Worm (Caenorhabditis elegans): ENCODE measurements around the gene rad-51.
"Not testable (repeated sequence)": the region's sequence is repeated elsewhere in the genome, so short reads cannot be mapped to it uniquely, and the experiment has no call there.

rad-51 gene

DNA sequence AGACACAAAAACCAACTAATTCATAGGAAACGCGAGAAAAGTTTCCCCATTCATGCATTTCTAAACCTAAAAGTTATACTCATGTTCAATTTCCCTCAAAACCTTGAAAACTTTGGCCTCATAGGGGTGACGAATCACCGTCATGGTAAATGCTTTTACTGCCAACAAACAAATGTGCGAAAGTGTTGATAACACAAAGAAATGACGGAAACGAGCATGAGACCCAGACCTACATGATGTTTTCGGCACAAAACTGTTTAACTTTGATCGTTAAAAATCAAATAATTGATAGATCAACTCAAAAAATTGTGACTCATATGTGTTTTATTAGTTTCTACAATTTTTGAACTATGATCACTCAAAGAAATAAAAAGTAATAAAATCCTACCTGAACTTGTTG, 47.8 kb upstream of the rad-51 start (continued):
- no peak for TF ChIP-seq aha-1 (tag; optimal IDR thresholded peaks at IDR 0.05)
- no peak for TF ChIP-seq egl-13 (tag; optimal IDR thresholded peaks at IDR 0.05)
- TF ChIP-seq nhr-20 (tag; optimal IDR thresholded peaks at IDR 0.05) = no peak
- no peak for TF ChIP-seq ztf-11 (tag; optimal IDR thresholded peaks at IDR 0.05)
- no peak for TF ChIP-seq nhr-11 (tag; optimal IDR thresholded peaks at IDR 0.05)
- no peak for TF ChIP-seq dsc-1 (tag; optimal IDR thresholded peaks at IDR 0.05)
- no peak for TF ChIP-seq lin-15B (tag; optimal IDR thresholded peaks at IDR 0.05)
- peak; percentile 32 for TF ChIP-seq fkh-8 (tag; optimal IDR thresholded peaks at IDR 0.05)
- TF ChIP-seq fkh-10 (GFP tag; optimal IDR thresholded peaks at IDR 0.05) = no peak
- TF ChIP-seq swsn-7 (tag; optimal IDR thresholded peaks at IDR 0.05) = no peak
- TF ChIP-seq unc-62 (GFP tag; optimal IDR thresholded peaks at IDR 0.05) = no peak

DNA sequence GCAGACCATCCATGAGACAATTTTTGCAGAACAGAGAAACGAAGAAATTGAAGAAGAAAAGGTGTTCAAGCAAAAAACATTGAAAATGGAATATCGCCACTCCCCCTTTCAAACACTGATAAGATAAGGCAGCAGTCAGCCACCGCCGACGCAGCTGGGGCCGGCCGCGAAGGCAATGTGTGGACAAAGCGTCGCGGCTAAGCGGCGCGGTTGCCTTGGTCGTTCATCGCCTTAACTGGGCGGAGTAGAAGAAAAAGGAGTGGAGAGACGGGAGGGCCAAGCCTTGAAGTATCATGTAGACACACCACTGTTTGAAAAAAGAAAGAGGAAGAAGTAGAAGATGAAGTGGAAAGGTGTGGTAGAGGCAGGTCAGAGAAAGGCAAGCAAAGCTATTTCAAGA, 46.9 kb upstream of the rad-51 start:
- TF ChIP-seq vab-15 (tag; optimal IDR thresholded peaks at IDR 0.05) (no peak), ceh-82 (tag; optimal IDR thresholded peaks at IDR 0.05) (peak in 1 of 3 experiments; percentile 25), sox-4 (tag; optimal IDR thresholded peaks at IDR 0.05) (no peak), lin-14 (GFP tag; optimal IDR thresholded peaks at IDR 0.05) (peak; percentile 66), efl-3 (GFP tag; optimal IDR thresholded peaks at IDR 0.05) (no peak), hlh-4 (tag; optimal IDR thresholded peaks at IDR 0.05) (no peak), nhr-85 (tag) (peak; percentile 26), snu-23 (GFP tag; optimal IDR thresholded peaks at IDR 0.05) (peak; percentile 13), efl-1 (optimal IDR thresholded peaks at IDR 0.05) (no peak), efl-1 (GFP tag; optimal IDR thresholded peaks at IDR 0.05 in 1 of 2) (peak in 1 of 2 experiments; percentile 37), fkh-10 (GFP tag; optimal IDR thresholded peaks at IDR 0.05) (peak; percentile 15), dpl-1 (GFP tag; optimal IDR thresholded peaks at IDR 0.05) (no peak), swsn-7 (tag; optimal IDR thresholded peaks at IDR 0.05) (peak; percentile 0), ets-5 (GFP tag; IDR thresholded peaks at IDR 0.05) (no peak), aha-1 (tag; optimal IDR thresholded peaks at IDR 0.05) (no peak), C34B4.2 (tag; optimal IDR thresholded peaks at IDR 0.05) (no peak), nhr-90 (tag; optimal IDR thresholded peaks at IDR 0.05; ENCODE audit: poor library complexity) (peak; percentile 11), nhr-71 (tag; optimal IDR thresholded peaks at IDR 0.05) (peak; percentile 13), pag-3 (tag; optimal IDR thresholded peaks at IDR 0.05; ENCODE audit: borderline replicate concordance, insufficient read depth) (no peak), nhr-47 (tag; optimal IDR thresholded peaks at IDR 0.05) (peak; percentile 9), ztf-11 (tag; optimal IDR thresholded peaks at IDR 0.05) (no peak), mep-1 (tag; optimal IDR thresholded peaks at IDR 0.05) (no peak), elt-2 (tag; optimal IDR thresholded peaks at IDR 0.05) (peak; percentile 58), nhr-20 (tag; optimal IDR thresholded peaks at IDR 0.05) (peak; percentile 33), skn-1 (tag; optimal IDR thresholded peaks at IDR 0.05) (peak; percentile 6), dsc-1 (tag; optimal IDR thresholded peaks at IDR 0.05) (peak; percentile 12), nhr-77 (tag; optimal IDR thresholded peaks at IDR 0.05) (peak; percentile 13), pax-3 (tag; optimal IDR thresholded peaks at IDR 0.05) (peak; percentile 11), blmp-1 (tag; optimal IDR thresholded peaks at IDR 0.05) (peak; percentile 71), elt-3 (tag; optimal IDR thresholded peaks at IDR 0.05) (peak; percentile 62 to 89 (median 72)), nhr-12 (tag; optimal IDR thresholded peaks at IDR 0.05) (no peak), fkh-8 (tag; optimal IDR thresholded peaks at IDR 0.05) (peak; percentile 53), lin-35 (GFP tag; optimal IDR thresholded peaks at IDR 0.05) (peak in 1 of 2 experiments; percentile 52)

DNA sequence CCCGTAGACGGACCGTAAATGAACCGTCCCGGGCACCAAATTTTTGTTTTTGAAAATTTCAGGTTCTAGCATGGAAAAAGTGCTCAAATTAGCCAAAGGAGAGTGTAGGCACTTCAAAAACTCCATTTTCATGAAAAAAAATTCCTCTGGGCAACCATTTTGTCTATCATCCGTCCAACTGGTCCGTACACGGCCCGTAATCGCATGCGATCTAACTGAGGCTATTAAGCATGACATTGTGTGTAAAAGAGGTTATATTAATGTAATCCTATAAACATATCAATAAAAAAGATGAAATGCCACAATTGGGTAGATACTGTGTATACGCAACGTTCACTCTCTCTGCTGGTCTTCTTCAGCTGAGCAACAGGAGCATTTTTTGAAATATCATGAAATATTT, 38.6 kb upstream of the rad-51 start, which contains the start of gene R09E10.1:
Gene R09E10.1, minus strand, starts transcription at position 101 of the 400 bp plus-strand sequence.
- TF ChIP-seq pax-3, pqm-1, nhr-11 (tag; optimal IDR thresholded peaks at IDR 0.05): not testable (repeated sequence)

Data from whole organism, L1 larva.